Fruit fly (Drosophila melanogaster): ENCODE results near the gene CG3402.

DNA sequence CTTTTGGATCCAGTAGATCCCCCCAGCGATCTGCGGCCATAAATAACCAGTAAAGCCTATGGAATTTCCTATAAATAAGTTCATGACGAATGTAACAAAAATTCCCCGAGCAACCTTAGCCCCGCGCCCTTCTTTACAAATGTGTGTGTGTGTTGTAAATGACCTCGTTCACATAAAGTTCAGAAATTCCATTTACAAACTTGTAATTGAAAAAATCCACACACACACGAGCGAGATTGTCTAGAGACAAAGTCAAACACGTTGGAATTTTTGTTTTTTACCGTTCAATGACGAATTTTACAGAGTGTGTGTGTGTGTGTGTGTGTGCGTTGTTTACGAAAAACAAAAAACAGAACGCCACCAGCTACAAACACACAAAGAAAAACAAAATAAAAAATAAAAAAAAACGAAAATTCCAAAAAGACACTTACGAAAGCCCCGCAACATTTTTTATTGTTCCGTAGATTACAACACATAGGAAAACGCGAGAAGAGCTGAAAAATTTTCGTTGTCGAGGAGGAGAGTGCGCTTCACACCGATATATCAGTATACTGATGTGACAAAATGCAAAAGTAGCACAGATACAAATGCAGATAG, 13.8 kb downstream of the CG3402 start:
- TF ChIP-seq CkIIα-i1 (GFP tag; IDR thresholded peaks at IDR 0.05) (no peak), usp (GFP tag; optimal IDR thresholded peaks at IDR 0.05) (no peak), CG11560 (tag; IDR thresholded peaks at IDR 0.05) (no peak), tx (GFP tag; optimal IDR thresholded peaks at IDR 0.05) (no peak), CG4404 (GFP tag; IDR thresholded peaks at IDR 0.05) (no peak), Dp (GFP tag; optimal IDR thresholded peaks at IDR 0.05) (no peak), org-1 (GFP tag; optimal IDR thresholded peaks at IDR 0.05) (no peak), Spps (tag; optimal IDR thresholded peaks at IDR 0.05) (no peak)

Data from whole organism, embryonic.